Fruit fly (Drosophila melanogaster) whole organism, embryonic: Measurements from ENCODE around the gene rols.

Experiments
- CG10147 ChIP-seq: fragments of 200-800 bp; sonication (Bioruptor generic); optimal IDR thresholded peaks from 2 replicates; lab custom pipeline; 2019; ENCODE audit warnings: missing biosample characterization, mild to moderate bottlenecking, missing genetic modification characterization, moderate library complexity
- CG10654 ChIP-seq: fragments of 200-800 bp; sonication (Bioruptor generic); optimal IDR thresholded peaks from 2 replicates; lab custom pipeline; 2016; ENCODE audit warnings: missing biosample characterization, missing genetic modification characterization
- CG12299 ChIP-seq: fragments of 200-800 bp; sonication (Bioruptor generic); optimal IDR thresholded peaks from 2 replicates; lab custom pipeline; 2018; ENCODE audit warnings: missing biosample characterization, mild to moderate bottlenecking, missing genetic modification characterization
- CG4360 ChIP-seq: fragments of 200-800 bp; sonication (Bioruptor generic); IDR thresholded peaks from 2 replicates; pipeline ENCODE4 v1.3.6; 2022; ENCODE audit warnings: missing biosample characterization, missing genetic modification characterization
- CG8388 ChIP-seq: fragments of 200-800 bp; sonication (Bioruptor generic); optimal IDR thresholded peaks from 2 replicates; lab custom pipeline; 2019; ENCODE audit warnings: missing biosample characterization, mild to moderate bottlenecking, missing genetic modification characterization, moderate library complexity
- Doc2 ChIP-seq: fragments of 200-800 bp; sonication (Bioruptor generic); IDR thresholded peaks from 2 replicates; pipeline ENCODE4 v1.3.6; 2022; ENCODE audit warnings: missing biosample characterization, missing genetic modification characterization
- Jarid2 ChIP-seq: fragments of 200-800 bp; sonication (Bioruptor generic); optimal IDR thresholded peaks from 3 replicates; lab custom pipeline; 2017; ENCODE audit warnings: mild to moderate bottlenecking, missing biosample characterization, missing genetic modification reagents, missing genetic modification characterization
- Mrtf ChIP-seq: fragments of 200-800 bp; sonication (Bioruptor generic); IDR thresholded peaks from 3 replicates; pipeline ENCODE4 v1.3.6; 2022; ENCODE audit warnings: missing biosample characterization, missing genetic modification characterization
- Nf-YC ChIP-seq: fragments of 200-800 bp; optimal IDR thresholded peaks from 3 replicates; lab custom pipeline; 2019; ENCODE audit warnings: missing biosample characterization, mild to moderate bottlenecking, missing genetic modification characterization, moderate library complexity
- Optix ChIP-seq: fragments of 200-800 bp; sonication (Bioruptor generic); IDR thresholded peaks from 3 replicates; pipeline ENCODE4 v1.3.6; 2022; ENCODE audit warnings: missing biosample characterization, missing genetic modification characterization
- tna ChIP-seq: fragments of 200-800 bp; sonication (Bioruptor generic); IDR thresholded peaks from 2 replicates; pipeline ENCODE4 v1.3.6; 2022; ENCODE audit warnings: missing biosample characterization, missing genetic modification characterization; ENCODE audit not compliant: partially characterized antibody
- wdn ChIP-seq: fragments of 200-800 bp; sonication (Bioruptor generic); IDR thresholded peaks from 2 replicates; pipeline ENCODE4 v1.3.6; 2022; ENCODE audit warnings: missing biosample characterization, missing genetic modification characterization

- TF ChIP-seq CG10654 (GFP tag; lab: Kevin White, UChicago) (no peak), Mrtf (GFP tag; lab: Robert Waterston, UW) (no peak), CG4360 (no peak), CG12299 (no peak), CG8388 (GFP tag; lab: Kevin White, UChicago) (no peak), CG10147 (GFP tag; lab: Kevin White, UChicago) (no peak), Optix (GFP tag; lab: Robert Waterston, UW) (no peak), Doc2 (GFP tag; lab: Robert Waterston, UW) (no peak), tna (no peak), Jarid2 (GFP tag; lab: Kevin White, UChicago) (no peak), wdn (GFP tag; lab: Robert Waterston, UW) (no peak), Nf-YC (no peak)
These were observed 34.8 kb upstream of the rols start for dm6 chr3L:12099329-12100031.
